Fruit fly (Drosophila melanogaster) whole organism, prepupa: ENCODE data around the gene TfIIEbeta.

ENCODE experiments used
- CG11902 ChIP-seq: fragments of 200-800 bp; sonication (Bioruptor generic); optimal IDR thresholded peaks from 3 replicates; lab custom pipeline; 2016; ENCODE audit warnings: missing biosample characterization, missing genetic modification characterization
- CG16779 ChIP-seq: fragments of 200-800 bp; sonication (Bioruptor generic); optimal IDR thresholded peaks from 3 replicates; lab custom pipeline; 2017; ENCODE audit warnings: missing biosample characterization, mild to moderate bottlenecking, missing genetic modification characterization
- CG34406 ChIP-seq: fragments of 200-800 bp; sonication (Bioruptor generic); optimal IDR thresholded peaks from 3 replicates; lab custom pipeline; 2016; ENCODE audit warnings: missing biosample characterization, missing genetic modification characterization
- CG6792 ChIP-seq: fragments of 200-800 bp; sonication (Bioruptor generic); optimal IDR thresholded peaks from 3 replicates; lab custom pipeline; 2016; ENCODE audit warnings: missing biosample characterization, missing genetic modification characterization
- net ChIP-seq: fragments of 200-800 bp; sonication (Bioruptor generic); optimal IDR thresholded peaks from 3 replicates; lab custom pipeline; 2016; ENCODE audit warnings: missing biosample characterization, missing genetic modification characterization
- topi ChIP-seq: fragments of 200-800 bp; sonication (Bioruptor generic); optimal IDR thresholded peaks from 3 replicates; lab custom pipeline; 2016; ENCODE audit warnings: missing biosample characterization, missing genetic modification characterization

dm6 chr3L:4242428-4242827 is 44.4 kb upstream of the TfIIEbeta start, which contains the start of gene pav:
- no peak for TF ChIP-seq net (GFP tag; lab: Kevin White, UChicago)
- no peak for TF ChIP-seq CG11902
- TF ChIP-seq CG16779 = no peak
- no peak for TF ChIP-seq topi
- no peak for TF ChIP-seq CG34406 (GFP tag; lab: Kevin White, UChicago)
- TF ChIP-seq CG6792 (GFP tag; lab: Kevin White, UChicago) = no peak
